Worm (Caenorhabditis elegans): Measurements from ENCODE around the gene K06G5.1.

K06G5.1 gene

ce11 chrX:14243345-14243961 lies 28.7 kb downstream of the K06G5.1 start, which contains the start of gene K04C1.3:
TSS of gene K04C1.3 (minus strand) at chrX:14243395.
- TF ChIP-seq scrt-1 (GFP tag; IDR thresholded peaks at IDR 0.05) (no peak), tbx-37 (GFP tag; conservative IDR thresholded peaks at IDR 0.05) (no peak), pes-1 (GFP tag; IDR thresholded peaks at IDR 0.05) (no peak), sea-1 (GFP tag; conservative IDR thresholded peaks at IDR 0.05) (no peak), tbx-11 (GFP tag; IDR thresholded peaks at IDR 0.05) (no peak), B0310.2 (tag; optimal IDR thresholded peaks at IDR 0.05) (no peak), aly-1 (tag; optimal IDR thresholded peaks at IDR 0.05) (no peak), hnd-1 (tag; optimal IDR thresholded peaks at IDR 0.05) (no peak), hmg-4 (GFP tag; optimal IDR thresholded peaks at IDR 0.05) (no peak), ama-1 (optimal IDR thresholded peaks at IDR 0.05) (no peak), F13C5.2 (tag; optimal IDR thresholded peaks at IDR 0.05) (no peak), hmbx-1 (tag; optimal IDR thresholded peaks at IDR 0.05) (no peak)

- TF ChIP-seq hmbx-1 (tag; optimal IDR thresholded peaks at IDR 0.05) (no peak), tbx-37 (GFP tag; conservative IDR thresholded peaks at IDR 0.05) (no peak), ceh-36 (tag; optimal IDR thresholded peaks at IDR 0.05) (no peak), scrt-1 (GFP tag; IDR thresholded peaks at IDR 0.05) (no peak)
These were observed 29.7 kb downstream of the K06G5.1 start for ce11 chrX:14244493-14244892.

- TF ChIP-seq tbx-37 (GFP tag; conservative IDR thresholded peaks at IDR 0.05) (no peak), flt-1 (GFP tag; IDR thresholded peaks at IDR 0.05) (no peak), scrt-1 (GFP tag; IDR thresholded peaks at IDR 0.05) (no peak), ama-1 (optimal IDR thresholded peaks at IDR 0.05) (no peak), B0310.2 (tag; optimal IDR thresholded peaks at IDR 0.05) (no peak), ceh-36 (tag; optimal IDR thresholded peaks at IDR 0.05) (no peak), sea-1 (GFP tag; conservative IDR thresholded peaks at IDR 0.05) (no peak), hmbx-1 (tag; optimal IDR thresholded peaks at IDR 0.05) (no peak)
These were observed 31.7 kb downstream of the K06G5.1 start, which contains the start of gene mlc-6 for ce11 chrX:14246518-14246917. TSS of gene mlc-6 (minus strand) at chrX:14246618.

- TF ChIP-seq pes-1 (GFP tag; IDR thresholded peaks at IDR 0.05) = no peak
- no peak for TF ChIP-seq ama-1 (optimal IDR thresholded peaks at IDR 0.05)
- TF ChIP-seq tra-4 (tag; optimal IDR thresholded peaks at IDR 0.05) = no peak
- TF ChIP-seq scrt-1 (GFP tag; IDR thresholded peaks at IDR 0.05) = no peak
- no peak for TF ChIP-seq tbx-11 (GFP tag; IDR thresholded peaks at IDR 0.05)
- no peak for TF ChIP-seq ceh-36 (tag; optimal IDR thresholded peaks at IDR 0.05)
- no peak for TF ChIP-seq hmbx-1 (tag; optimal IDR thresholded peaks at IDR 0.05)
- TF ChIP-seq hmg-4 (GFP tag; optimal IDR thresholded peaks at IDR 0.05) = no peak
- no peak for TF ChIP-seq flt-1 (GFP tag; IDR thresholded peaks at IDR 0.05)
- no peak for TF ChIP-seq tbx-37 (GFP tag; conservative IDR thresholded peaks at IDR 0.05)
- TF ChIP-seq ceh-13 (GFP tag; optimal IDR thresholded peaks at IDR 0.05) = no peak
- TF ChIP-seq aly-1 (tag; optimal IDR thresholded peaks at IDR 0.05) = no peak
- TF ChIP-seq hnd-1 (tag; optimal IDR thresholded peaks at IDR 0.05) = no peak
These were observed 32.8 kb downstream of the K06G5.1 start, which contains the start of gene K04C1.5 for ce11 chrX:14247436-14248103. TSS of gene K04C1.5 (plus strand) at chrX:14248053.

- no peak for TF ChIP-seq ceh-13 (GFP tag; optimal IDR thresholded peaks at IDR 0.05)
- TF ChIP-seq tbx-37 (GFP tag; conservative IDR thresholded peaks at IDR 0.05) = no peak
- TF ChIP-seq hmbx-1 (tag; optimal IDR thresholded peaks at IDR 0.05) = no peak
- TF ChIP-seq ama-1 (optimal IDR thresholded peaks at IDR 0.05) = no peak
- no peak for TF ChIP-seq B0310.2 (tag; optimal IDR thresholded peaks at IDR 0.05)
- TF ChIP-seq ceh-36 (tag; optimal IDR thresholded peaks at IDR 0.05) = no peak
- TF ChIP-seq flt-1 (GFP tag; IDR thresholded peaks at IDR 0.05) = no peak
- TF ChIP-seq tbx-11 (GFP tag; IDR thresholded peaks at IDR 0.05) = no peak
- no peak for TF ChIP-seq aly-1 (tag; optimal IDR thresholded peaks at IDR 0.05)
- TF ChIP-seq pes-1 (GFP tag; IDR thresholded peaks at IDR 0.05) = no peak
- no peak for TF ChIP-seq hmg-4 (GFP tag; optimal IDR thresholded peaks at IDR 0.05)
- no peak for TF ChIP-seq ets-7 (tag; optimal IDR thresholded peaks at IDR 0.05)
- TF ChIP-seq hnd-1 (tag; optimal IDR thresholded peaks at IDR 0.05) = no peak
- no peak for TF ChIP-seq F13C5.2 (tag; optimal IDR thresholded peaks at IDR 0.05)
- no peak for TF ChIP-seq sea-1 (GFP tag; conservative IDR thresholded peaks at IDR 0.05)
- no peak for TF ChIP-seq scrt-1 (GFP tag; IDR thresholded peaks at IDR 0.05)
These were observed 37.3 kb downstream of the K06G5.1 start, which contains the start of gene E02H4.6 for ce11 chrX:14252042-14252441. TSS of gene E02H4.6 (minus strand) at chrX:14252142.

- TF ChIP-seq ets-7 (tag; optimal IDR thresholded peaks at IDR 0.05) (no peak), flt-1 (GFP tag; IDR thresholded peaks at IDR 0.05) (no peak)
These were observed 40.3 kb downstream of the K06G5.1 start, which contains the start of gene E02H4.5 for ce11 chrX:14255031-14255430. TSS of gene E02H4.5 (minus strand) at chrX:14255131.

ce11 chrX:14255973-14256372 lies 41.2 kb downstream of the K06G5.1 start, which contains the start of gene E02H4.7:
TSS of gene E02H4.7 (plus strand) at chrX:14256273.
- TF ChIP-seq ceh-13 (GFP tag; optimal IDR thresholded peaks at IDR 0.05) (no peak), scrt-1 (GFP tag; IDR thresholded peaks at IDR 0.05) (no peak), hnd-1 (tag; optimal IDR thresholded peaks at IDR 0.05) (no peak), B0310.2 (tag; optimal IDR thresholded peaks at IDR 0.05) (no peak), flt-1 (GFP tag; IDR thresholded peaks at IDR 0.05) (no peak), ceh-36 (tag; optimal IDR thresholded peaks at IDR 0.05) (no peak), ets-7 (tag; optimal IDR thresholded peaks at IDR 0.05) (no peak), tbx-37 (GFP tag; conservative IDR thresholded peaks at IDR 0.05) (no peak), pes-1 (GFP tag; IDR thresholded peaks at IDR 0.05) (no peak), sea-1 (GFP tag; conservative IDR thresholded peaks at IDR 0.05) (no peak), F13C5.2 (tag; optimal IDR thresholded peaks at IDR 0.05) (no peak)

All from whole organism, early embryonic.